Worm (Caenorhabditis elegans) whole organism, L4/young adult: ENCODE data around the gene C53B4.3.

Experiments used
- W03F9.2 ChIP-seq: fragments of 150-350 bp; optimal IDR thresholded peaks from 2 replicates; lab custom pipeline; 2014; ENCODE audit warnings: missing biosample characterization, missing genetic modification characterization
- dao-5 ChIP-seq: sonication (generic microtip); optimal IDR thresholded peaks from 2 replicates; lab custom pipeline; 2016; ENCODE audit warnings: missing genotype, missing genetic modification characterization, moderate library complexity, missing compliant biosample characterization
- him-1 ChIP-seq: sonication (generic microtip); optimal IDR thresholded peaks from 2 replicates; lab custom pipeline; 2016; ENCODE audit warnings: missing genotype, missing genetic modification reagents, missing genetic modification characterization, missing compliant biosample characterization

The C53B4.3 gene

ce11 chrIV:8973249-8973958, at the start of gene C53B4.3:
C53B4.3 (minus strand) TSS chrIV:8973712.
- TF ChIP-seq him-1 (peak; percentile 73), W03F9.2 (tag; lab: Kevin White, UChicago) (peak; percentile 18), dao-5 (tag; lab: Kevin White, UChicago) (no peak)

- TF ChIP-seq him-1, result no peak
- TF ChIP-seq W03F9.2 (tag; lab: Kevin White, UChicago), result no peak
- TF ChIP-seq dao-5 (tag; lab: Kevin White, UChicago), result no peak
Observed at ce11 chrIV:9021245-9021779, 47.8 kb upstream of the C53B4.3 start.

- no peak for TF ChIP-seq dao-5 (tag; lab: Kevin White, UChicago)
- TF ChIP-seq him-1, result no peak
- TF ChIP-seq W03F9.2 (tag; lab: Kevin White, UChicago), result no peak
Observed at ce11 chrIV:9020840-9021239, 47.3 kb upstream of the C53B4.3 start, which contains the start of gene C53D6.4. C53D6.4 (minus strand) TSS chrIV:9020940.

ce11 chrIV:9016477-9016876, 43.0 kb upstream of the C53B4.3 start, which contains the start of gene acc-2:
acc-2 (plus strand) TSS chrIV:9016777.
- TF ChIP-seq dao-5 (tag; lab: Kevin White, UChicago) (no peak), W03F9.2 (tag; lab: Kevin White, UChicago) (no peak), him-1 (no peak)

ce11 chrIV:9010257-9010656, 36.7 kb upstream of the C53B4.3 start, which contains the start of gene C53D6.11:
C53D6.11 (plus strand) TSS chrIV:9010584.
- TF ChIP-seq W03F9.2 (tag; lab: Kevin White, UChicago), result no peak
- TF ChIP-seq him-1, result no peak
- no peak for TF ChIP-seq dao-5 (tag; lab: Kevin White, UChicago)

- TF ChIP-seq dao-5 (tag; lab: Kevin White, UChicago) (no peak), him-1 (no peak), W03F9.2 (tag; lab: Kevin White, UChicago) (no peak)
Observed at ce11 chrIV:9007947-9008346, 34.4 kb upstream of the C53B4.3 start.

ce11 chrIV:9005310-9005709, 31.8 kb upstream of the C53B4.3 start, which contains the start of gene unc-129:
unc-129 (minus strand) TSS chrIV:9005410.
- TF ChIP-seq W03F9.2 (tag; lab: Kevin White, UChicago) (no peak), him-1 (no peak), dao-5 (tag; lab: Kevin White, UChicago) (no peak)

ce11 chrIV:9002636-9003035, 29.1 kb upstream of the C53B4.3 start, which contains the start of gene C53D6.8:
C53D6.8 (minus strand) TSS chrIV:9002736.
- TF ChIP-seq dao-5 (tag; lab: Kevin White, UChicago), result no peak
- no peak for TF ChIP-seq W03F9.2 (tag; lab: Kevin White, UChicago)
- no peak for TF ChIP-seq him-1

ce11 chrIV:9001184-9001583, 27.7 kb upstream of the C53B4.3 start:
- TF ChIP-seq dao-5 (tag; lab: Kevin White, UChicago) (no peak), W03F9.2 (tag; lab: Kevin White, UChicago) (no peak), him-1 (no peak)

- TF ChIP-seq W03F9.2 (tag; lab: Kevin White, UChicago), result no peak
- no peak for TF ChIP-seq dao-5 (tag; lab: Kevin White, UChicago)
- TF ChIP-seq him-1, result no peak
Observed at ce11 chrIV:9000664-9001063, 27.2 kb upstream of the C53B4.3 start.

- TF ChIP-seq W03F9.2 (tag; lab: Kevin White, UChicago) (no peak), him-1 (no peak), dao-5 (tag; lab: Kevin White, UChicago) (no peak)
Observed at ce11 chrIV:8994487-8994886, 21.0 kb upstream of the C53B4.3 start.

- TF ChIP-seq dao-5 (tag; lab: Kevin White, UChicago), result no peak
- TF ChIP-seq him-1, result no peak
- no peak for TF ChIP-seq W03F9.2 (tag; lab: Kevin White, UChicago)
Observed at ce11 chrIV:8992786-8993185, 19.3 kb upstream of the C53B4.3 start, which contains the start of gene mltn-12. mltn-12 (plus strand) TSS chrIV:8993086.

- TF ChIP-seq W03F9.2 (tag; lab: Kevin White, UChicago) (no peak), him-1 (no peak), dao-5 (tag; lab: Kevin White, UChicago) (no peak)
Observed at ce11 chrIV:8986761-8987316, 13.3 kb upstream of the C53B4.3 start, which contains the start of gene bre-1. bre-1 (plus strand) TSS chrIV:8987266.

ce11 chrIV:8984566-8984965, 11.1 kb upstream of the C53B4.3 start, which contains the start of gene nstp-1:
nstp-1 (plus strand) TSS chrIV:8984866.
- TF ChIP-seq him-1 (no peak), W03F9.2 (tag; lab: Kevin White, UChicago) (no peak), dao-5 (tag; lab: Kevin White, UChicago) (no peak)
